Fruit fly (Drosophila melanogaster) whole organism, embryonic: ENCODE results near the gene dah.

Source experiments
- Aef1 ChIP-seq: fragments of 200-800 bp; sonication (Bioruptor generic); IDR thresholded peaks from 3 replicates; pipeline ENCODE4 v1.3.6; 2022; ENCODE audit warnings: missing biosample characterization, missing genetic modification characterization
- B-H2 ChIP-seq: fragments of 200-800 bp; sonication (Bioruptor generic); optimal IDR thresholded peaks from 2 replicates; lab custom pipeline; 2018; ENCODE audit warnings: missing biosample characterization, mild to moderate bottlenecking, missing genetic modification characterization
- CG10543 ChIP-seq: fragments of 200-800 bp; sonication (Bioruptor generic); optimal IDR thresholded peaks from 3 replicates; lab custom pipeline; 2017; ENCODE audit warnings: missing biosample characterization, mild to moderate bottlenecking, missing genetic modification characterization, moderate library complexity
- CG11398 ChIP-seq: fragments of 200-800 bp; sonication (Bioruptor generic); optimal IDR thresholded peaks from 2 replicates; lab custom pipeline; 2016; ENCODE audit warnings: missing biosample characterization, missing genetic modification characterization
- CG11695 ChIP-seq: fragments of 200-800 bp; sonication (Bioruptor generic); IDR thresholded peaks from 3 replicates; pipeline ENCODE4 v1.3.6; 2022; ENCODE audit warnings: missing biosample characterization, missing genetic modification characterization
- CG12769 ChIP-seq: fragments of 200-800 bp; sonication (Bioruptor generic); optimal IDR thresholded peaks from 2 replicates; lab custom pipeline; 2019; ENCODE audit warnings: missing biosample characterization, mild to moderate bottlenecking, missing genetic modification characterization, moderate library complexity
- CG13123 ChIP-seq: fragments of 200-800 bp; sonication (Bioruptor generic); optimal IDR thresholded peaks from 2 replicates; lab custom pipeline; 2016; ENCODE audit warnings: missing biosample characterization, missing genetic modification characterization
- CG13775 ChIP-seq: fragments of 200-800 bp; sonication (Bioruptor generic); optimal IDR thresholded peaks from 3 replicates; lab custom pipeline; 2017; ENCODE audit warnings: missing biosample characterization, mild to moderate bottlenecking, missing genetic modification characterization
- CG1647 ChIP-seq: fragments of 200-800 bp; sonication (Bioruptor generic); optimal IDR thresholded peaks from 3 replicates; lab custom pipeline; 2016; ENCODE audit warnings: missing biosample characterization, missing genetic modification characterization
- CG17359 ChIP-seq: fragments of 200-800 bp; sonication (Bioruptor generic); optimal IDR thresholded peaks from 3 replicates; lab custom pipeline; 2018; ENCODE audit warnings: missing biosample characterization, mild to moderate bottlenecking, missing genetic modification characterization, moderate library complexity
- CG17912 ChIP-seq: fragments of 200-800 bp; sonication (Bioruptor generic); optimal IDR thresholded peaks from 2 replicates; lab custom pipeline; 2018; ENCODE audit warnings: missing biosample characterization, mild to moderate bottlenecking, missing genetic modification characterization
- CG1792 ChIP-seq: fragments of 200-800 bp; sonication (Bioruptor generic); optimal IDR thresholded peaks from 2 replicates; lab custom pipeline; 2016; ENCODE audit warnings: missing biosample characterization, missing genetic modification characterization
- CG18764 ChIP-seq: fragments of 200-800 bp; sonication (Bioruptor generic); optimal IDR thresholded peaks from 3 replicates; lab custom pipeline; 2016; ENCODE audit warnings: missing biosample characterization, missing genetic modification characterization
- CG31224 ChIP-seq: fragments of 200-800 bp; sonication (Bioruptor generic); IDR thresholded peaks from 2 replicates; pipeline ENCODE4 v1.3.6; 2022; ENCODE audit warnings: missing biosample characterization, missing genetic modification characterization
- CG33213 ChIP-seq: fragments of 200-800 bp; sonication (Bioruptor generic); optimal IDR thresholded peaks from 3 replicates; lab custom pipeline; 2016; ENCODE audit warnings: missing biosample characterization, missing genetic modification characterization
- CG3407 ChIP-seq: fragments of 200-800 bp; sonication (Bioruptor generic); optimal IDR thresholded peaks from 2 replicates; lab custom pipeline; 2018; ENCODE audit warnings: missing biosample characterization, mild to moderate bottlenecking, missing genetic modification characterization
- CG34422 ChIP-seq: fragments of 200-800 bp; sonication (Bioruptor generic); IDR thresholded peaks from 3 replicates; pipeline ENCODE4 v1.3.6; 2022; ENCODE audit warnings: missing biosample characterization, missing genetic modification characterization
- CG7357 ChIP-seq: fragments of 200-800 bp; sonication (Bioruptor generic); IDR thresholded peaks from 3 replicates; pipeline ENCODE4 v1.3.6; 2022; ENCODE audit warnings: missing biosample characterization, missing genetic modification characterization
- CG8478 ChIP-seq: fragments of >200 bp; optimal IDR thresholded peaks from 2 replicates; lab custom pipeline; 2018
- CG9876 ChIP-seq: fragments of 200-800 bp; sonication (Bioruptor generic); optimal IDR thresholded peaks from 2 replicates; lab custom pipeline; 2016; ENCODE audit warnings: missing biosample characterization, missing genetic modification characterization
- Deaf1 ChIP-seq: fragments of 200-800 bp; optimal IDR thresholded peaks from 3 replicates; lab custom pipeline; 2019; ENCODE audit warnings: missing biosample characterization, mild to moderate bottlenecking, missing genetic modification characterization, moderate library complexity
- Elba2 ChIP-seq: fragments of 200-800 bp; sonication (Bioruptor generic); optimal IDR thresholded peaks from 3 replicates; lab custom pipeline; 2016; ENCODE audit warnings: missing biosample characterization, missing genetic modification characterization
- Ets65A ChIP-seq: fragments of 200-800 bp; sonication (Bioruptor generic); peaks from one replicate; lab custom pipeline; 2016; ENCODE audit warnings: missing biosample characterization, missing genetic modification characterization
- Fer1 ChIP-seq: fragments of 200-800 bp; sonication (Bioruptor generic); optimal IDR thresholded peaks from 2 replicates; lab custom pipeline; 2017; ENCODE audit warnings: missing biosample characterization, mild to moderate bottlenecking, missing genetic modification characterization
- HmgZ ChIP-seq: fragments of 200-800 bp; sonication (Bioruptor generic); optimal IDR thresholded peaks from 2 replicates; lab custom pipeline; 2018; ENCODE audit warnings: missing biosample characterization, mild to moderate bottlenecking, missing genetic modification characterization
- Hmr ChIP-seq: fragments of 200-800 bp; sonication (Bioruptor generic); optimal IDR thresholded peaks from 3 replicates; lab custom pipeline; 2017; ENCODE audit warnings: mild to moderate bottlenecking, missing biosample characterization, missing genetic modification reagents, missing genetic modification characterization
- Med ChIP-seq: fragments of 200-800 bp; sonication (Bioruptor generic); peaks from one replicate; lab custom pipeline; 2016; ENCODE audit warnings: missing biosample characterization, missing genetic modification characterization, mild to moderate bottlenecking, inconsistent platforms, moderate library complexity
- NC2β ChIP-seq: fragments of 200-800 bp; sonication (Bioruptor generic); optimal IDR thresholded peaks from 2 replicates; lab custom pipeline; 2016; ENCODE audit warnings: missing biosample characterization, missing genetic modification characterization
- Poxn ChIP-seq: fragments of 200-800 bp; sonication (Bioruptor generic); IDR thresholded peaks from 2 replicates; pipeline ENCODE4 v1.3.6; 2022; ENCODE audit warnings: missing biosample characterization, missing genetic modification characterization
- Ravus ChIP-seq: fragments of 200-800 bp; sonication (Bioruptor generic); IDR thresholded peaks from 2 replicates; pipeline ENCODE4 v1.3.6; 2022; ENCODE audit warnings: missing biosample characterization, missing genetic modification characterization
- Rfx ChIP-seq: fragments of 200-800 bp; sonication (Bioruptor generic); IDR thresholded peaks from 2 replicates; pipeline ENCODE4 v1.3.6; 2022; ENCODE audit warnings: missing biosample characterization, missing genetic modification characterization
- Sox102F ChIP-seq: fragments of 200-800 bp; sonication (Bioruptor generic); optimal IDR thresholded peaks from 2 replicates; lab custom pipeline; 2018; ENCODE audit warnings: missing biosample characterization, mild to moderate bottlenecking, missing genetic modification characterization, moderate library complexity
- ash1 ChIP-seq: fragments of 200-800 bp; sonication (Bioruptor generic); optimal IDR thresholded peaks from 2 replicates; lab custom pipeline; 2018; ENCODE audit warnings: missing biosample characterization, mild to moderate bottlenecking, missing genetic modification characterization
- crol ChIP-seq: fragments of 200-800 bp; sonication (Bioruptor generic); IDR thresholded peaks from 2 replicates; pipeline ENCODE4 v1.3.6; 2022; ENCODE audit warnings: missing biosample characterization, missing genetic modification characterization
- dysf ChIP-seq: fragments of 200-800 bp; sonication (Bioruptor generic); IDR thresholded peaks from 3 replicates; pipeline ENCODE4 v1.3.6; 2022; ENCODE audit warnings: missing biosample characterization, missing genetic modification characterization
- fd102C ChIP-seq: fragments of 200-800 bp; sonication (Bioruptor generic); optimal IDR thresholded peaks from 2 replicates; lab custom pipeline; 2018; ENCODE audit warnings: missing biosample characterization, mild to moderate bottlenecking, missing genetic modification characterization, moderate library complexity
- fu2 ChIP-seq: fragments of 200-800 bp; sonication (Bioruptor generic); optimal IDR thresholded peaks from 2 replicates; lab custom pipeline; 2016; ENCODE audit warnings: missing biosample characterization, missing genetic modification characterization
- gce ChIP-seq: fragments of 200-800 bp; sonication (Bioruptor generic); IDR thresholded peaks from 3 replicates; pipeline ENCODE4 v1.3.6; 2022; ENCODE audit warnings: missing biosample characterization, missing genetic modification characterization
- gsb ChIP-seq: fragments of 200-800 bp; sonication (Bioruptor generic); IDR thresholded peaks from 2 replicates; pipeline ENCODE4 v1.3.6; 2022; ENCODE audit warnings: missing biosample characterization, missing genetic modification characterization
- insv ChIP-seq, 2 experiments: fragments of 200-800 bp; sonication (Bioruptor generic); optimal IDR thresholded peaks; 3 replicates each; lab custom pipeline; 2016 to 2018; ENCODE audit warnings: missing biosample characterization in 2 of 2, missing genetic modification characterization in 2 of 2
- ken ChIP-seq: fragments of 200-800 bp; sonication (Bioruptor generic); IDR thresholded peaks from 3 replicates; pipeline ENCODE4 v1.3.6; 2022; ENCODE audit warnings: missing biosample characterization, missing genetic modification characterization
- lbe ChIP-seq: fragments of 200-800 bp; sonication (Bioruptor generic); optimal IDR thresholded peaks from 2 replicates; lab custom pipeline; 2016; ENCODE audit warnings: missing biosample characterization, mild to moderate bottlenecking, missing genetic modification characterization
- mam ChIP-seq: fragments of 200-800 bp; sonication (Bioruptor generic); optimal IDR thresholded peaks from 3 replicates; lab custom pipeline; 2016; ENCODE audit warnings: missing biosample characterization, missing genetic modification characterization
- pita ChIP-seq: fragments of 200-800 bp; sonication (Bioruptor generic); optimal IDR thresholded peaks from 2 replicates; lab custom pipeline; 2017; ENCODE audit warnings: missing biosample characterization, mild to moderate bottlenecking, missing genetic modification characterization
- pzg ChIP-seq: fragments of 200-800 bp; sonication (Bioruptor generic); optimal IDR thresholded peaks from 3 replicates; lab custom pipeline; 2018; ENCODE audit warnings: missing biosample characterization, mild to moderate bottlenecking, missing genetic modification characterization, moderate library complexity
- sd ChIP-seq: fragments of 200-800 bp; sonication (Bioruptor generic); optimal IDR thresholded peaks from 3 replicates; lab custom pipeline; 2018; ENCODE audit warnings: missing biosample characterization, mild to moderate bottlenecking, missing genetic modification characterization, moderate library complexity
- sens ChIP-seq: fragments of 200-800 bp; sonication (Bioruptor generic); peaks from one replicate; lab custom pipeline; 2016; ENCODE audit warnings: missing biosample characterization, missing genetic modification characterization
- sob ChIP-seq: fragments of 200-800 bp; sonication (Bioruptor generic); IDR thresholded peaks from 2 replicates; pipeline ENCODE4 v1.3.6; 2022; ENCODE audit warnings: missing biosample characterization, missing genetic modification characterization
- toy ChIP-seq: fragments of 200-800 bp; sonication (Bioruptor generic); IDR thresholded peaks from 2 replicates; pipeline ENCODE4 v1.3.6; 2022; ENCODE audit warnings: missing biosample characterization, missing genetic modification characterization
- ttk ChIP-seq: fragments of 200-800 bp; sonication (Bioruptor generic); IDR thresholded peaks from 2 replicates; pipeline ENCODE4 v2.1.2; 2022; ENCODE audit warnings: missing biosample characterization, missing genetic modification characterization
- zen ChIP-seq: fragments of 200-800 bp; sonication (Bioruptor generic); optimal IDR thresholded peaks from 3 replicates; lab custom pipeline; 2018; ENCODE audit warnings: missing biosample characterization, mild to moderate bottlenecking, missing genetic modification characterization, moderate library complexity
- zf30C ChIP-seq: fragments of 200-800 bp; sonication (Bioruptor generic); optimal IDR thresholded peaks from 3 replicates; lab custom pipeline; 2018; ENCODE audit warnings: missing biosample characterization, mild to moderate bottlenecking, missing genetic modification characterization

The dah gene

DNA sequence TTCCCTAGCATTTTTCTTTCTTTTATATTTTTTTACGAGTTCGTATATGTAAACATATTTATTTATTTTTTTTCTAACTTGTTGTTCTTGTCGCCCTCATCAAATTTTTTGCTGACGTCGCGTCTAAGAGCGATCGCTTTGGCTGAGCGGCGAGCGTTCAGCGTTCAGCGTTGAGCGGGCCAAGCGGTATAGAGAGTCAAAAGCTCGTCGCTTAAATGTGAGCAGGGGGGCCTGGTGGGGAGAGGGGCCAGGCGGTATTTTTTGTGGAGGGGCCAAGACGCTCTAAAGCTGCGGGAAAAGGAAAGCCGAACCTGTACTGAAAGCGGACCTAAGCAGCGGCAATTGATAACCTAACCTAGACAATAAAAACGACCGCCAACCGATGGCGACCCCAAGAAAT lies 27.0 kb upstream of the dah start (continued):
- TF ChIP-seq pita (GFP tag; lab: Kevin White, UChicago) (no peak), sob (no peak), CG11695 (GFP tag; lab: Robert Waterston, UW) (no peak), Elba2 (no peak), CG17912 (no peak), crol (GFP tag; lab: Robert Waterston, UW) (peak; percentile 93), CG31224 (GFP tag; lab: Robert Waterston, UW) (no peak), sens (no peak), CG10543 (peak; percentile 10), CG13775 (GFP tag; lab: Kevin White, UChicago) (no peak), Deaf1 (peak; percentile 27), B-H2 (GFP tag; lab: Kevin White, UChicago) (peak; percentile 23), fd102C (GFP tag; lab: Kevin White, UChicago) (no peak), ash1 (no peak), Med (GFP tag; lab: Kevin White, UChicago) (peak; percentile 61), zf30C (GFP tag; lab: Kevin White, UChicago) (no peak), ken (GFP tag; lab: Robert Waterston, UW) (no peak), Aef1 (GFP tag; lab: Robert Waterston, UW) (no peak), HmgZ (tag; lab: Kevin White, UChicago) (peak; percentile 17), CG12769 (tag; lab: Kevin White, UChicago) (peak; percentile 72), CG3407 (no peak), CG1647 (GFP tag; lab: Kevin White, UChicago) (no peak), CG8478 (no peak), Poxn (no peak), CG13123 (GFP tag; lab: Kevin White, UChicago) (no peak), pzg (GFP tag; lab: Kevin White, UChicago) (no peak), sd (peak; percentile 23), Fer1 (no peak), Sox102F (GFP tag; lab: Kevin White, UChicago) (no peak)

DNA sequence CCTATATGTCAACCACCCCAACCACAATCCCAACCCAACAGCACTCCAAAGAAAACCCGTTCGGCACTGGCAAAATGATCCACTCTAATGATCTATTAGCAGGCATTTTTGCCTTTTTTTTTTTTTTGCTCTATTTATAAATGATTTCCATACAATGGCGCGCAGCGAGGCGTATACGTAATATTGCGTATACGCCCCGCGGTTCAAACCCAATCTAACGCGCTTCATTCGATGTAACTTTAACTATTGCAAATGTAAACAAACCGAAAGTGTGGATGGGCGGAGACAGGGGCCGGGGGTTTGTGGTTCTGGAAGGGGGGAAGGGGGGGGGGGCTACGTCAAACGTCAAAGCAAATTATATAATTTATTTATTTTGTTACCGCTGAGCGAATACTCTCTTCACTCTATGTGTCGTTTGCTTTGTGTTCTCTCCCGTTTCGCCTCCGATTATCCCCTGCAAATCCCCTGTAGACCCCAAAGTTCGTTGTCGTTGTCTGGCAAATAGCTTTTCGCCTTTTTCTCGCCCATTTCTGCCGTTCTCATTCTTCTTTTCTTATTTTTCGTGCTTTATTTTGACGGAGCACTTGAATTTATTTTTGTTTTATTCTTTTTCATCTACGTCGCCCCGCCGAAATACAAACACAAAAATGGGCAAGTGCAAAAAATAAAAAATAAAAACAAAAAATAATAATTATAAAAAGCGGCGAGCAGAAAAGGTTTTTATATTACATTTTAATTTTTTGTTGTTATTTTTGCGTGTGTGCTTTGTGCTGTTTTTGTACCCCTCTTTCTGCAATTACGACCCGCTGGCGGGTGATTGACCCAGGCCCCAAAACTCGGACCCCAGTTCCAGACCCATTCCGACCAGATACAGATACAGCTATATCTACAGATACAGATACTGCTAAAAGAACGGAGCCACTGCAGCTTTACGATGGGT lies 24.7 kb upstream of the dah start:
- TF ChIP-seq CG17359 (tag; lab: Kevin White, UChicago) (no peak), Ravus (GFP tag; lab: Robert Waterston, UW) (no peak), gce (0 out of 3 replicates have a peak, but pooled peaks have one; percentile 42), fu2 (GFP tag; lab: Kevin White, UChicago) (no peak), toy (GFP tag; lab: Robert Waterston, UW) (no peak), Rfx (GFP tag; lab: Robert Waterston, UW) (no peak), mam (no peak), gsb (GFP tag; lab: Robert Waterston, UW) (no peak), CG1647 (GFP tag; lab: Kevin White, UChicago) (no peak), NC2β (no peak), CG11398 (GFP tag; lab: Kevin White, UChicago) (no peak), zen (tag; lab: Kevin White, UChicago) (no peak), CG34422 (GFP tag; lab: Robert Waterston, UW) (no peak), CG7357 (GFP tag; lab: Robert Waterston, UW) (no peak), dysf (no peak), CG9876 (GFP tag; lab: Kevin White, UChicago) (no peak), ttk (GFP tag; lab: Robert Waterston, UW) (no peak), CG1792 (GFP tag; lab: Kevin White, UChicago) (no peak), Ets65A (GFP tag; lab: Kevin White, UChicago) (peak; percentile 24), CG18764 (GFP tag; lab: Kevin White, UChicago) (no peak), lbe (GFP tag; lab: Kevin White, UChicago) (peak; percentile 25), crol (GFP tag; lab: Robert Waterston, UW) (peak; percentile 92), CG33213 (GFP tag; lab: Kevin White, UChicago) (no peak), Hmr (no peak), insv (GFP tag; optimal IDR thresholded peaks at IDR 0.05; lab: Kevin White, UChicago) (no peak)
